Worm (Caenorhabditis elegans) whole organism, young adult: Measurements from ENCODE around the gene F23B2.10.

ENCODE experiments used
- B0035.1 ChIP-seq: sonication (generic microtip); optimal IDR thresholded peaks from 2 replicates; lab custom pipeline; 2016; ENCODE audit warnings: missing genetic modification characterization, mild to moderate bottlenecking, missing compliant biosample characterization, missing genotype, missing genetic modification reagents
- B0336.3 ChIP-seq: fragments of 200-800 bp; sonication (Bioruptor generic); IDR thresholded peaks from 2 replicates; pipeline ENCODE4 v1.3.6; 2022; ENCODE audit warnings: missing genetic modification characterization, missing compliant biosample characterization
- D2030.7 ChIP-seq: fragments of 200-800 bp; sonication (Bioruptor generic); IDR thresholded peaks from 2 replicates; pipeline ENCODE4 v1.3.6; 2022; ENCODE audit warnings: missing genetic modification reagents, missing genetic modification characterization, missing compliant biosample characterization
- F33H1.4 ChIP-seq: fragments of 200-800 bp; sonication (Bioruptor generic); IDR thresholded peaks from 2 replicates; pipeline ENCODE4 v1.3.6; 2022; ENCODE audit warnings: missing genetic modification reagents, missing genetic modification characterization, missing compliant biosample characterization
- F49E8.2 ChIP-seq: sonication (generic microtip); optimal IDR thresholded peaks from 3 replicates; lab custom pipeline; 2017; ENCODE audit warnings: missing genetic modification characterization, mild to moderate bottlenecking, missing compliant biosample characterization, antibody characterized with exemption, moderate library complexity; ENCODE audit not compliant: insufficient read depth
- Y95B8A.8 ChIP-seq: fragments of 200-800 bp; sonication (Bioruptor generic); IDR thresholded peaks from 2 replicates; pipeline ENCODE4 v1.3.6; 2022; ENCODE audit warnings: missing genetic modification reagents, missing genetic modification characterization, missing compliant biosample characterization
- akir-1 ChIP-seq: fragments of 200-800 bp; sonication (Bioruptor generic); optimal IDR thresholded peaks from 2 replicates; lab custom pipeline; 2018; ENCODE audit warnings: mild to moderate bottlenecking, missing genetic modification characterization, moderate library complexity, missing compliant biosample characterization
- atf-7 ChIP-seq: sonication (generic microtip); optimal IDR thresholded peaks from 2 replicates; lab custom pipeline; 2017; ENCODE audit warnings: mild to moderate bottlenecking, missing genetic modification characterization, missing compliant biosample characterization
- athp-1 ChIP-seq: sonication (generic microtip); optimal IDR thresholded peaks from 2 replicates; lab custom pipeline; 2017; ENCODE audit warnings: mild to moderate bottlenecking, missing genetic modification characterization, missing compliant biosample characterization
- attf-5 ChIP-seq: fragments of 200-800 bp; sonication (Bioruptor generic); optimal IDR thresholded peaks from 2 replicates; lab custom pipeline; 2018; ENCODE audit warnings: mild to moderate bottlenecking, missing genetic modification characterization, missing compliant biosample characterization
- attf-6 ChIP-seq: fragments of 200-800 bp; sonication (Bioruptor generic); IDR thresholded peaks from 2 replicates; pipeline ENCODE4 v1.3.6; 2022; ENCODE audit warnings: missing genetic modification reagents, missing genetic modification characterization, missing compliant biosample characterization
- bed-1 ChIP-seq: fragments of 200-800 bp; sonication (Bioruptor generic); IDR thresholded peaks from 2 replicates; pipeline ENCODE4 v1.3.6; 2022; ENCODE audit warnings: missing genetic modification reagents, missing genetic modification characterization, missing compliant biosample characterization
- bed-2 ChIP-seq: fragments of 200-800 bp; sonication (Bioruptor generic); IDR thresholded peaks from 2 replicates; pipeline ENCODE4 v1.3.6; 2022; ENCODE audit warnings: missing genetic modification reagents, missing genetic modification characterization, missing compliant biosample characterization
- ccch-3 ChIP-seq: fragments of 200-800 bp; sonication (Bioruptor generic); optimal IDR thresholded peaks from 2 replicates; lab custom pipeline; 2018; ENCODE audit warnings: mild to moderate bottlenecking, missing genetic modification characterization, missing compliant biosample characterization
- cebp-1 ChIP-seq, 2 experiments: fragments of 200-800 bp in 1 of 2; sonication (Bioruptor generic) in 1 of 2; sonication (generic microtip) in 1 of 2; IDR thresholded peaks in 1 of 2; optimal IDR thresholded peaks in 1 of 2; 2 replicates each; pipeline versions ENCODE4 v1.3.6 to Lab custom; 2017 to 2022; ENCODE audit warnings: missing compliant biosample characterization in 2 of 2, missing genetic modification characterization in 2 of 2, mild to moderate bottlenecking in 1 of 2, missing genetic modification reagents in 1 of 2, moderate library complexity in 1 of 2
- cebp-2 ChIP-seq: fragments of 200-800 bp; sonication (Bioruptor generic); IDR thresholded peaks from 2 replicates; pipeline ENCODE4 v1.3.6; 2022; ENCODE audit warnings: missing genetic modification characterization, missing compliant biosample characterization
- ceh-27 ChIP-seq: fragments of 200-800 bp; sonication (Bioruptor generic); optimal IDR thresholded peaks from 2 replicates; lab custom pipeline; 2018; ENCODE audit warnings: mild to moderate bottlenecking, missing genetic modification characterization, moderate library complexity, missing compliant biosample characterization
- ceh-91 ChIP-seq: fragments of 200-800 bp; sonication (Bioruptor generic); IDR thresholded peaks from 2 replicates; pipeline ENCODE4 v1.3.6; 2022; ENCODE audit warnings: missing genetic modification reagents, missing genetic modification characterization, missing compliant biosample characterization
- dox-1 ChIP-seq: fragments of 200-800 bp; sonication (Bioruptor generic); IDR thresholded peaks from 2 replicates; pipeline ENCODE4 v1.3.6; 2022; ENCODE audit warnings: missing genetic modification reagents, missing genetic modification characterization, missing compliant biosample characterization
- dpl-1 ChIP-seq: fragments of 150-350 bp; optimal IDR thresholded peaks from 2 replicates; lab custom pipeline; 2014; ENCODE audit warnings: missing biosample characterization, missing genetic modification reagents, missing genetic modification characterization
- ekl-4 ChIP-seq: fragments of 200-800 bp; sonication (Bioruptor generic); IDR thresholded peaks from 2 replicates; pipeline ENCODE4 v1.3.6; 2022; ENCODE audit warnings: missing genetic modification reagents, missing genetic modification characterization, missing compliant biosample characterization
- fkh-3 ChIP-seq: sonication (generic microtip); optimal IDR thresholded peaks from 2 replicates; lab custom pipeline; 2016; ENCODE audit warnings: mild to moderate bottlenecking, missing genetic modification characterization, missing compliant biosample characterization
- him-1 ChIP-seq: sonication (generic microtip); optimal IDR thresholded peaks from 2 replicates; lab custom pipeline; 2016; ENCODE audit warnings: missing genotype, missing genetic modification reagents, missing genetic modification characterization, missing compliant biosample characterization
- hlh-12 ChIP-seq: sonication (generic microtip); optimal IDR thresholded peaks from 2 replicates; lab custom pipeline; 2016; ENCODE audit warnings: missing genetic modification characterization, missing compliant biosample characterization
- hmg-1.2 ChIP-seq: fragments of 200-800 bp; sonication (Bioruptor generic); IDR thresholded peaks from 2 replicates; pipeline ENCODE4 v1.3.6; 2022; ENCODE audit warnings: missing genetic modification reagents, missing genetic modification characterization, missing compliant biosample characterization
- hrde-1 ChIP-seq: sonication (generic microtip); optimal IDR thresholded peaks from 2 replicates; lab custom pipeline; 2016; ENCODE audit warnings: missing genetic modification characterization, mild to moderate bottlenecking, missing compliant biosample characterization, moderate library complexity, missing genotype, missing genetic modification reagents, borderline replicate concordance
- lin-26 ChIP-seq: fragments of 200-800 bp; sonication (Bioruptor generic); IDR thresholded peaks from 2 replicates; pipeline ENCODE4 v1.3.6; 2022; ENCODE audit warnings: missing genetic modification reagents, missing genetic modification characterization, missing compliant biosample characterization
- lsy-27 ChIP-seq: sonication (generic microtip); optimal IDR thresholded peaks from 2 replicates; lab custom pipeline; 2017; ENCODE audit warnings: missing genetic modification characterization, mild to moderate bottlenecking, missing compliant biosample characterization, antibody characterized with exemption, missing genotype, borderline replicate concordance; ENCODE audit not compliant: insufficient read depth
- madf-3 ChIP-seq: fragments of 200-800 bp; sonication (Bioruptor generic); IDR thresholded peaks from 2 replicates; pipeline ENCODE4 v1.3.6; 2022; ENCODE audit warnings: missing genetic modification reagents, missing genetic modification characterization, missing compliant biosample characterization
- madf-8 ChIP-seq: fragments of 200-800 bp; sonication (Bioruptor generic); conservative IDR thresholded peaks from 2 replicates; pipeline ENCODE4 v1.3.6; 2022; ENCODE audit warnings: missing genetic modification reagents, missing genetic modification characterization, missing compliant biosample characterization
- mcd-1 ChIP-seq: fragments of 200-800 bp; sonication (Bioruptor generic); IDR thresholded peaks from 2 replicates; pipeline ENCODE4 v1.3.6; 2022; ENCODE audit warnings: missing genetic modification reagents, missing genetic modification characterization, missing compliant biosample characterization
- mxl-1 ChIP-seq: sonication (generic microtip); optimal IDR thresholded peaks from 2 replicates; lab custom pipeline; 2016; ENCODE audit warnings: missing genetic modification characterization, missing compliant biosample characterization
- pbrm-1 ChIP-seq: fragments of 200-800 bp; sonication (Bioruptor generic); IDR thresholded peaks from 2 replicates; pipeline ENCODE4 v1.3.6; 2022; ENCODE audit warnings: missing genetic modification reagents, missing genetic modification characterization, missing compliant biosample characterization
- rcor-1 ChIP-seq: fragments of 200-800 bp; sonication (Bioruptor generic); IDR thresholded peaks from 2 replicates; pipeline ENCODE4 v1.3.6; 2022; ENCODE audit warnings: missing genetic modification reagents, missing genetic modification characterization, missing compliant biosample characterization
- sea-2 ChIP-seq: fragments of 200-800 bp; sonication (Bioruptor generic); IDR thresholded peaks from 2 replicates; pipeline ENCODE4 v1.3.6; 2022; ENCODE audit warnings: missing genetic modification characterization, missing compliant biosample characterization
- snpc-1.1 ChIP-seq: sonication (generic microtip); optimal IDR thresholded peaks from 2 replicates; lab custom pipeline; 2017; ENCODE audit warnings: missing genetic modification characterization, mild to moderate bottlenecking, missing compliant biosample characterization, antibody characterized with exemption, moderate library complexity, missing genotype, missing genetic modification reagents; ENCODE audit not compliant: insufficient read depth
- snpc-3.4 ChIP-seq: sonication (generic microtip); optimal IDR thresholded peaks from 2 replicates; lab custom pipeline; 2017; ENCODE audit warnings: missing genetic modification characterization, mild to moderate bottlenecking, missing compliant biosample characterization, antibody characterized with exemption, moderate library complexity, missing genotype, missing genetic modification reagents
- snpc-4 ChIP-seq, 5 experiments: fragments of 150-350 bp in 1 of 5; sonication (generic microtip) in 4 of 5; optimal IDR thresholded peaks; 2 replicates each; lab custom pipeline; 2014 to 2018; ENCODE audit warnings: missing genetic modification characterization in 5 of 5, missing biosample characterization in 3 of 5, antibody characterized with exemption in 2 of 5, mild to moderate bottlenecking in 2 of 5, missing compliant biosample characterization in 2 of 5, missing genotype in 2 of 5, moderate library complexity in 2 of 5, missing genetic modification reagents in 1 of 5
- somi-1 ChIP-seq: fragments of 200-800 bp; sonication (Bioruptor generic); optimal IDR thresholded peaks from 2 replicates; lab custom pipeline; 2018; ENCODE audit warnings: mild to moderate bottlenecking, missing genetic modification characterization, missing compliant biosample characterization
- tbp1 ChIP-seq: fragments of 200-800 bp; sonication (Bioruptor generic); optimal IDR thresholded peaks from 2 replicates; lab custom pipeline; 2018; ENCODE audit warnings: mild to moderate bottlenecking, missing genetic modification characterization, missing compliant biosample characterization
- unc-130 ChIP-seq: sonication (generic microtip); optimal IDR thresholded peaks from 2 replicates; lab custom pipeline; 2016; ENCODE audit warnings: missing genetic modification reagents, missing genetic modification characterization, missing compliant biosample characterization
- zim-3 ChIP-seq: sonication (generic microtip); optimal IDR thresholded peaks from 2 replicates; lab custom pipeline; 2017; ENCODE audit warnings: mild to moderate bottlenecking, missing genetic modification characterization, moderate library complexity, missing compliant biosample characterization

The F23B2.10 gene

DNA sequence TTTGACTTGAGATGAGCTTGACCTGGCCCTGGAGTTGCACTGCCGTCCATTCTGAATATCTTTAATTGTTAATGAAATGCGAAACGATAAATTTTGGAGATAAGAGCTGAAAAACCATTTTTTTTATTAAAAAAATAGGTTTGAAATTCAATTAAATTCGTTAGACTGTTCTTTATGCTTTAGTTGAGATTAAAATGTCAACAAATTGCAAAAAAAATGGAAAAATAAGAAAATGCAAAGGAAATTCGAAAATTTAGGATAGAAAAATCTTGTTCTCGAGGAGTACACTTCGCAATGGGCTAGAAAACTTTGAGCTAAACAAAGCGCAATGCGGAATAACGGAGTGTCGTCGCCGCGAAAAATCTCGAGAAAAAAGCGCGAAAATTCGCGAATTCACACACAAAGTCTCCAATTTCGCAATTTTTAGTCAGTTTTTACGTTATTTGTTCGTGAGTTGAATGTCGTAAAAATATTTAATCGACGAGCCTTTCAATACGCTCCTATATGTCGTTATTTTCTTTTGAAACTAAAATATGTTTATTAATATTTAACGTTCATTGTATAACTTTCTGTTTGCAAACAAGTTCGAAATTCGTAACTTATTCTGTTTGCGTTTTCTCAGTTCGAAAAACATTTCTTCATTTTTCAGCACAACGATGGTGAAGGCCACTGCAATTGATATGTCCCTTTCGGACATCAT is 7.2 kb downstream of the F23B2.10 start, which contains the start of the genes rpb-12 and aly-2 (continued):
- TF ChIP-seq akir-1 (GFP tag; lab: Kevin White, UChicago) = no peak
- peak; percentile 74 for TF ChIP-seq B0336.3 (GFP tag; lab: Robert Waterston, UW)
- TF ChIP-seq tbp1 (GFP tag; lab: Kevin White, UChicago) = peak; percentile 58
- peak; percentile 82 for TF ChIP-seq cebp-1 (GFP tag; IDR thresholded peaks at IDR 0.05; lab: Robert Waterston, UW)
- peak; percentile 93 for TF ChIP-seq cebp-1 (tag; optimal IDR thresholded peaks at IDR 0.05; lab: Kevin White, UChicago)
- TF ChIP-seq atf-7 (tag; lab: Kevin White, UChicago) = no peak
- no peak for TF ChIP-seq B0035.1 (tag; lab: Kevin White, UChicago)
- TF ChIP-seq unc-130 (GFP tag; lab: Kevin White, UChicago) = peak; percentile 65
- peak; percentile 83 for TF ChIP-seq attf-6 (GFP tag; lab: Robert Waterston, UW)
- no peak for TF ChIP-seq lsy-27
- peak; percentile 79 for TF ChIP-seq snpc-4 (GFP tag; optimal IDR thresholded peaks at IDR 0.05; lab: Kevin White, UChicago)
- peak; percentile 61 to 80 (median 64) for TF ChIP-seq snpc-4 (tag; optimal IDR thresholded peaks at IDR 0.05; lab: Kevin White, UChicago)
- TF ChIP-seq bed-1 = no peak
- TF ChIP-seq ceh-91 (GFP tag; lab: Robert Waterston, UW) = peak; percentile 88
- peak; percentile 23 for TF ChIP-seq ceh-27 (GFP tag; lab: Kevin White, UChicago)
- TF ChIP-seq sea-2 (GFP tag; lab: Robert Waterston, UW) = no peak
- 0 out of 2 replicates have a peak, but pooled peaks have one; percentile 24 for TF ChIP-seq madf-3 (GFP tag; lab: Robert Waterston, UW)
- TF ChIP-seq hrde-1 = no peak
- no peak for TF ChIP-seq bed-2 (GFP tag; lab: Robert Waterston, UW)
- peak; percentile 91 for TF ChIP-seq madf-8 (GFP tag; lab: Robert Waterston, UW)
- TF ChIP-seq ekl-4 (GFP tag; lab: Robert Waterston, UW) = peak; percentile 67; the same call in 1 of the 2 replicates
- peak; percentile 59 for TF ChIP-seq hmg-1.2 (GFP tag; lab: Robert Waterston, UW)
- TF ChIP-seq D2030.7 (GFP tag; lab: Robert Waterston, UW) = peak; percentile 91
- peak; percentile 59 for TF ChIP-seq snpc-1.1
- peak; percentile 88 for TF ChIP-seq dpl-1 (GFP tag; lab: Kevin White, UChicago)
- peak; percentile 78 for TF ChIP-seq F33H1.4
- TF ChIP-seq F49E8.2 (tag; lab: Kevin White, UChicago) = peak; percentile 64
- TF ChIP-seq hlh-12 (tag; lab: Kevin White, UChicago) = no peak
- TF ChIP-seq him-1 = peak; percentile 75
- peak; percentile 82 for TF ChIP-seq rcor-1 (GFP tag; lab: Robert Waterston, UW)
- no peak for TF ChIP-seq somi-1 (GFP tag; lab: Kevin White, UChicago)
- peak; percentile 66 for TF ChIP-seq mcd-1 (GFP tag; lab: Robert Waterston, UW)
- peak; percentile 91 for TF ChIP-seq snpc-3.4 (tag; lab: Kevin White, UChicago)

DNA sequence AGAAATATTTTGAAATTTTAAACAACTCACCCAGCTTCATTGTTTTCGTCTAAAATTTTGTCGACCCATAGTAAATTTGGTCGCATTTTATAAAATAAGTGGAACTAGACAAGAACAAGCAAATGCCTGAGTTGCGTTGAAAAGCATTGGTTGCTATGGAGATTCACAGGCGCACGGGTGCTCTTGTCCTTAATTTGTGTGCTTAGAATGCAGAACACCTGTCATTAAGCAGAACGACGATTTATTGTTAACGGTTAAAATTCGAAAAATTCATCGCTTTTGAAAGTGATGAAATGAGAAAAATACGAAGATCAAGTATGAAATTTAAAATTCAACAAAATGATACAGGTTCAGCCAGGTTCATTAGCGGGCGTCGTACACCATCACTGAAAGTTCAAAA is 8.1 kb downstream of the F23B2.10 start, which contains the start of gene daf-10:
Gene daf-10 (minus strand): TSS at position 101 of the 400 bp plus-strand sequence.
- TF ChIP-seq athp-1 = no peak
- TF ChIP-seq attf-5 (GFP tag; lab: Kevin White, UChicago) = no peak
- no peak for TF ChIP-seq lin-26
- TF ChIP-seq sea-2 (GFP tag; lab: Robert Waterston, UW) = no peak
- no peak for TF ChIP-seq Y95B8A.8 (GFP tag; lab: Robert Waterston, UW)
- no peak for TF ChIP-seq cebp-2
- no peak for TF ChIP-seq mxl-1 (tag; lab: Kevin White, UChicago)
- no peak for TF ChIP-seq bed-1
- no peak for TF ChIP-seq fkh-3
- TF ChIP-seq dox-1 = no peak
- TF ChIP-seq zim-3 (tag; lab: Kevin White, UChicago) = no peak
- no peak for TF ChIP-seq ccch-3 (GFP tag; lab: Kevin White, UChicago)
- no peak for TF ChIP-seq snpc-3.4 (tag; lab: Kevin White, UChicago)
- no peak for TF ChIP-seq somi-1 (GFP tag; lab: Kevin White, UChicago)
- TF ChIP-seq snpc-4 (GFP tag; optimal IDR thresholded peaks at IDR 0.05; lab: Kevin White, UChicago) = no peak
- no peak for TF ChIP-seq snpc-4 (tag; optimal IDR thresholded peaks at IDR 0.05; lab: Kevin White, UChicago)
- TF ChIP-seq atf-7 (tag; lab: Kevin White, UChicago) = no peak
- TF ChIP-seq pbrm-1 (GFP tag; lab: Robert Waterston, UW) = no peak
